Worm (Caenorhabditis elegans): ENCODE measurements around the gene piki-1.

DNA sequence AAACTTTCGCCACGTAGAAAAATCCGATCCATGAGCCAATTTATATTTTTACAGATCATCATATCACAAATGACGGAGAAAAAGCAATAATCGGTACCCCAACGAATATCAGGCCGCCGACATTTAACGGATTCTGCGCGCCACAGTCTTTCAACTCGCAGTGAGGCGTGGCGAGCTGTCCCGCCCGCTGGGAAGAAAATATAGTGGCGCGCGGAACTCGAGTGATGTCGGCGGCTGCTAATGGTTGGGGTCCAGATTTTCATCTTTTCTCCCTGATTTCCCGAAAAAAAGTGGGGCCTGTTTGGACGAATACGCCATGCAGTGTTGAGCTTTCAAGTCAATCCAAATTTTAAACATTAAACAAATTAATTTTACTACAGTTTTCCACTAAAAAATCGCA lies 32.4 kb upstream of the piki-1 start:
- TF ChIP-seq skn-1 (tag; optimal IDR thresholded peaks at IDR 0.05) (no peak), R02D3.7 (tag; optimal IDR thresholded peaks at IDR 0.05) (no peak), egl-27 (tag; optimal IDR thresholded peaks at IDR 0.05) (no peak), nhr-77 (tag; optimal IDR thresholded peaks at IDR 0.05) (no peak), unc-62 (GFP tag; optimal IDR thresholded peaks at IDR 0.05) (no peak)

Data from whole organism, L2 larva.